Worm (Caenorhabditis elegans) whole organism, late embryonic: ENCODE data around the gene nhr-15.

Experiments used
- ama-1 ChIP-seq: fragments of 150-350 bp; optimal IDR thresholded peaks from 2 replicates; lab custom pipeline; 2014
- ceh-18 ChIP-seq: sonication (generic microtip); optimal IDR thresholded peaks from 2 replicates; lab custom pipeline; 2016; ENCODE audit warnings: missing genetic modification characterization, missing compliant biosample characterization
- ceh-9 ChIP-seq: sonication (generic microtip); optimal IDR thresholded peaks from 2 replicates; lab custom pipeline; 2016; ENCODE audit warnings: mild to moderate bottlenecking, missing genetic modification characterization, inconsistent platforms, missing compliant biosample characterization
- che-1 ChIP-seq: sonication (generic microtip); optimal IDR thresholded peaks from 2 replicates; lab custom pipeline; 2016; ENCODE audit warnings: mild to moderate bottlenecking, missing genetic modification characterization, missing compliant biosample characterization
- elt-2 ChIP-seq: sonication (generic microtip); optimal IDR thresholded peaks from 2 replicates; lab custom pipeline; 2016; ENCODE audit warnings: missing genetic modification reagents, missing genetic modification characterization, missing compliant biosample characterization
- hlh-30 ChIP-seq: sonication (generic microtip); optimal IDR thresholded peaks from 2 replicates; lab custom pipeline; 2017; ENCODE audit warnings: antibody characterized with exemption, missing genetic modification characterization, missing compliant biosample characterization; ENCODE audit not compliant: insufficient read depth
- nfya-1 ChIP-seq: sonication (generic microtip); optimal IDR thresholded peaks from 2 replicates; lab custom pipeline; 2017; ENCODE audit warnings: missing genetic modification characterization, mild to moderate bottlenecking, missing compliant biosample characterization, antibody characterized with exemption, moderate library complexity
- nhr-11 ChIP-seq: fragments of 150-350 bp; optimal IDR thresholded peaks from 2 replicates; lab custom pipeline; 2014; ENCODE audit warnings: missing biosample characterization, missing genetic modification characterization
- npax-4 ChIP-seq: sonication (generic microtip); optimal IDR thresholded peaks from 2 replicates; lab custom pipeline; 2016; ENCODE audit warnings: missing genetic modification characterization, missing compliant biosample characterization
- pat-9 ChIP-seq: fragments of 200-800 bp; sonication (Bioruptor generic); optimal IDR thresholded peaks from 2 replicates; lab custom pipeline; 2018; ENCODE audit warnings: mild to moderate bottlenecking, missing genetic modification characterization, moderate library complexity, missing compliant biosample characterization
- pha-4 ChIP-seq: fragments of 150-350 bp; optimal IDR thresholded peaks from 2 replicates; lab custom pipeline; 2018; ENCODE audit warnings: missing biosample characterization, missing genetic modification reagents, missing genetic modification characterization
- pqm-1 ChIP-seq: sonication (generic microtip); optimal IDR thresholded peaks from 2 replicates; lab custom pipeline; 2016; ENCODE audit warnings: missing genetic modification characterization, missing compliant biosample characterization

DNA sequence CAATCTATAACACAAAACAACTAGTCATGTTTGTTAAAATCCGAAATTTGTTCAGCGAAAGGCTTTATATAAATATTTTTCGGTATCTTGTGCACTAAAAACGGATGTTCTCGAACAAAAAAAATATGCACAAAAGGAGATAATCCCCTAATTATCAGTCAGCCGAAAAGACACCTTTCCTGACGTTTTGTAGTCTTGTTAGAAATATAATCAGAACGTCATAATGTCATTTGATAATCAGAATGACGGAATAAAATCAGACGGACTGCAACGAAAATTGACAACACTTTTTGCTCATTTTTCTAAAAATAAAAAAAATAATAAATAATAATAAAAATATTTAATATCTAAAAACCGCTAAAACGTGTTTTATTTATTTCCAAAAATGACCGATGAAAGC lies 28.6 kb upstream of the nhr-15 start:
- TF ChIP-seq che-1 (tag; lab: Kevin White, UChicago) = no peak
- TF ChIP-seq nfya-1 (tag; lab: Kevin White, UChicago) = no peak
- no peak for TF ChIP-seq ceh-18 (tag; lab: Kevin White, UChicago)
- TF ChIP-seq elt-2 (tag; lab: Kevin White, UChicago) = no peak
- no peak for TF ChIP-seq pat-9 (tag; lab: Kevin White, UChicago)
- no peak for TF ChIP-seq pqm-1 (tag; lab: Kevin White, UChicago)
- no peak for TF ChIP-seq ama-1 (lab: Kevin White, UChicago)
- TF ChIP-seq pha-4 (tag; lab: Kevin White, UChicago) = no peak
- TF ChIP-seq hlh-30 (tag; lab: Kevin White, UChicago) = no peak
- no peak for TF ChIP-seq npax-4 (tag; lab: Kevin White, UChicago)
- no peak for TF ChIP-seq ceh-9 (tag; lab: Kevin White, UChicago)
- TF ChIP-seq nhr-11 (tag; lab: Kevin White, UChicago) = no peak
